Fruit fly (Drosophila melanogaster): ENCODE data around the gene CG4332.
A peak's percentile ranks its signal among the peaks of the same experiment; 100 is the strongest.

CG4332 gene

dm6 chrX:13131063-13131773 is 23.6 kb upstream of the CG4332 start (continued):
- TF ChIP-seq CG10669 (GFP tag; optimal IDR thresholded peaks at IDR 0.05) (peak; percentile 90), achi (GFP tag; optimal IDR thresholded peaks at IDR 0.05) (peak; percentile 97), OdsH (GFP tag; optimal IDR thresholded peaks at IDR 0.05) (peak; percentile 99), vri (GFP tag; optimal IDR thresholded peaks at IDR 0.05) (peak; percentile 98), Ets96B (tag; optimal IDR thresholded peaks at IDR 0.05) (peak; percentile 91), fd85E (GFP tag; optimal IDR thresholded peaks at IDR 0.05) (peak; percentile 94), CG6163 (GFP tag; IDR thresholded peaks at IDR 0.05) (peak; percentile 99), pdm3 (GFP tag; optimal IDR thresholded peaks at IDR 0.05) (peak; percentile 99), CG11762 (GFP tag; optimal IDR thresholded peaks at IDR 0.05; ENCODE audit: insufficient read depth) (peak; percentile 96), salr (GFP tag; optimal IDR thresholded peaks at IDR 0.05) (peak; percentile 91 to 96), CG7368 (GFP tag; optimal IDR thresholded peaks at IDR 0.05) (peak; percentile 98), Eip75B (GFP tag; optimal IDR thresholded peaks at IDR 0.05) (peak; percentile 97), fd59A (GFP tag; optimal IDR thresholded peaks at IDR 0.05) (peak; percentile 91), CG31627 (GFP tag; optimal IDR thresholded peaks at IDR 0.05) (peak; percentile 99), Hr38 (GFP tag; optimal IDR thresholded peaks at IDR 0.05) (peak; percentile 97), CG34406 (GFP tag; optimal IDR thresholded peaks at IDR 0.05) (peak; percentile 95), esn (GFP tag; optimal IDR thresholded peaks at IDR 0.05) (peak; percentile 99), CG6808 (GFP tag; optimal IDR thresholded peaks at IDR 0.05) (peak; percentile 83), Lpt (GFP tag; optimal IDR thresholded peaks at IDR 0.05) (peak; percentile 99), Sox14 (GFP tag; optimal IDR thresholded peaks at IDR 0.05) (peak; percentile 99)

- TF ChIP-seq CG8119 (GFP tag; IDR thresholded peaks at IDR 0.05) (no peak), fkh (GFP tag; optimal IDR thresholded peaks at IDR 0.05) (no peak)
Observed at dm6 chrX:13134811-13135210, 20.0 kb upstream of the CG4332 start.

- TF ChIP-seq CG4318 (GFP tag; optimal IDR thresholded peaks at IDR 0.05) = peak; percentile 48
- TF ChIP-seq salr (GFP tag; optimal IDR thresholded peaks at IDR 0.05) = peak in 1 of 2 experiments; percentile 25
- peak; percentile 59 for TF ChIP-seq Hr39 (GFP tag; optimal IDR thresholded peaks at IDR 0.05)
- no peak for TF ChIP-seq CG10631 (GFP tag; optimal IDR thresholded peaks at IDR 0.05)
- no peak for TF ChIP-seq CG11294 (GFP tag; IDR thresholded peaks at IDR 0.05)
- TF ChIP-seq dac (GFP tag; optimal IDR thresholded peaks at IDR 0.05) = peak; percentile 47
- TF ChIP-seq CG32006 (GFP tag; optimal IDR thresholded peaks at IDR 0.05) = peak; percentile 71
- peak; percentile 36 for TF ChIP-seq Sox102F (GFP tag; optimal IDR thresholded peaks at IDR 0.05)
- TF ChIP-seq CG15336 (GFP tag; IDR thresholded peaks at IDR 0.05) = peak; percentile 77
- no peak for TF ChIP-seq Ets96B (tag; optimal IDR thresholded peaks at IDR 0.05)
- no peak for TF ChIP-seq ss (GFP tag; optimal IDR thresholded peaks at IDR 0.05)
- peak; percentile 61 for TF ChIP-seq CG7368 (GFP tag; optimal IDR thresholded peaks at IDR 0.05)
- no peak for TF ChIP-seq CG6854 (GFP tag; optimal IDR thresholded peaks at IDR 0.05)
- peak; percentile 67 for TF ChIP-seq CG6276 (GFP tag; optimal IDR thresholded peaks at IDR 0.05)
- peak; percentile 47 for TF ChIP-seq acj6 (GFP tag; optimal IDR thresholded peaks at IDR 0.05)
- no peak for TF ChIP-seq CG16779 (tag; optimal IDR thresholded peaks at IDR 0.05)
- no peak for TF ChIP-seq dsx (GFP tag; optimal IDR thresholded peaks at IDR 0.05; ENCODE audit: poor library complexity, severe bottlenecking)
- TF ChIP-seq CG34406 (GFP tag; optimal IDR thresholded peaks at IDR 0.05) = peak; percentile 65
- peak; percentile 53 for TF ChIP-seq cyc (GFP tag; optimal IDR thresholded peaks at IDR 0.05)
- no peak for TF ChIP-seq CG3032 (tag; optimal IDR thresholded peaks at IDR 0.05)
- TF ChIP-seq CG31627 (GFP tag; optimal IDR thresholded peaks at IDR 0.05) = peak; percentile 55
- no peak for TF ChIP-seq Eip93F (GFP tag; optimal IDR thresholded peaks at IDR 0.05)
- no peak for TF ChIP-seq fkh (GFP tag; optimal IDR thresholded peaks at IDR 0.05)
- TF ChIP-seq Hr4 (GFP tag; optimal IDR thresholded peaks at IDR 0.05) = peak; percentile 77
- peak; percentile 41 for TF ChIP-seq CG6792 (GFP tag; optimal IDR thresholded peaks at IDR 0.05)
- peak; percentile 83 for TF ChIP-seq svp (GFP tag)
- TF ChIP-seq CG3919 (GFP tag; optimal IDR thresholded peaks at IDR 0.05) = peak; percentile 72
- TF ChIP-seq CG8319 (GFP tag; optimal IDR thresholded peaks at IDR 0.05) = peak; percentile 43
- no peak for TF ChIP-seq CG1621 (tag; optimal IDR thresholded peaks at IDR 0.05)
- peak; percentile 25 for TF ChIP-seq CG10669 (GFP tag; optimal IDR thresholded peaks at IDR 0.05)
- TF ChIP-seq Sox14 (GFP tag; optimal IDR thresholded peaks at IDR 0.05) = peak; percentile 35
- peak; percentile 56 for TF ChIP-seq Met (GFP tag; optimal IDR thresholded peaks at IDR 0.05)
- peak; percentile 73 for TF ChIP-seq CG8119 (GFP tag; IDR thresholded peaks at IDR 0.05)
- TF ChIP-seq Eip75B (GFP tag; optimal IDR thresholded peaks at IDR 0.05) = peak; percentile 30
Observed at dm6 chrX:13135702-13136101, 19.1 kb upstream of the CG4332 start.

All from whole organism, prepupa.